Worm (Caenorhabditis elegans) whole organism, young adult: ENCODE results near the gene acs-15.

ENCODE experiments used
- attf-6 ChIP-seq: fragments of 200-800 bp; sonication (Bioruptor generic); IDR thresholded peaks from 2 replicates; pipeline ENCODE4 v1.3.6; 2022; ENCODE audit warnings: missing genetic modification reagents, missing genetic modification characterization, missing compliant biosample characterization
- ceh-27 ChIP-seq: fragments of 200-800 bp; sonication (Bioruptor generic); optimal IDR thresholded peaks from 2 replicates; lab custom pipeline; 2018; ENCODE audit warnings: mild to moderate bottlenecking, missing genetic modification characterization, moderate library complexity, missing compliant biosample characterization
- dox-1 ChIP-seq: fragments of 200-800 bp; sonication (Bioruptor generic); IDR thresholded peaks from 2 replicates; pipeline ENCODE4 v1.3.6; 2022; ENCODE audit warnings: missing genetic modification reagents, missing genetic modification characterization, missing compliant biosample characterization
- pha-4 ChIP-seq: fragments of 150-350 bp; sonication (generic microtip); optimal IDR thresholded peaks from 2 replicates; lab custom pipeline; 2014; ENCODE audit warnings: missing biosample characterization, missing genetic modification reagents, missing genetic modification characterization
- tbx-9 ChIP-seq: sonication (generic microtip); optimal IDR thresholded peaks from 2 replicates; lab custom pipeline; 2016; ENCODE audit warnings: borderline replicate concordance, missing genetic modification characterization, inconsistent platforms, missing compliant biosample characterization

DNA sequence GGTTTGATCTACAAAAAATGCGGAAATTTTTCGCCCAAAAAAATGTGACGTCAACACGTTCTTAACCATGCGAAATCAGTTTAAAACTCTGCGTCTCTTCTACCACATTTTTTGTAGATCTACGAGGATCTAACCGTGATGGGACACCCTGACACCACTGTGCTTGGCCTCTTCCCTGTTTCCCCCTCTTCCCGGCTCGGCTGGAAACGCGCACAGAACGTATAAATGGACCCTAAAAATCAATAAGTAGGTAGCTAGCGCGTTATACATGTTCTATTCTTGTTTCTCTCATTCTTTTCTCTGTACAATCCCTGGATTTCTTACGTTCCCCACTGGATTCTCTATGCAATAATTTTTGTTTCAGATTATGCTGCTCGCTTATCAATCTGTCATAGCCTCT lies 9.3 kb upstream of the acs-15 start, which contains the start of gene fbxc-28:
- TF ChIP-seq tbx-9, result no peak
- no peak for TF ChIP-seq pha-4 (tag; lab: Kevin White, UChicago)
- TF ChIP-seq attf-6 (GFP tag; lab: Robert Waterston, UW), result no peak
- TF ChIP-seq dox-1 (GFP tag; lab: Robert Waterston, UW), result no peak
- no peak for TF ChIP-seq ceh-27 (GFP tag; lab: Kevin White, UChicago)
